Worm (Caenorhabditis elegans) whole organism, L4 larva: ENCODE results near the gene ZC21.6.

ENCODE experiments used
- R02D3.7 ChIP-seq: fragments of 150-350 bp; sonication (generic microtip); optimal IDR thresholded peaks from 3 replicates; lab custom pipeline; 2014; ENCODE audit warnings: missing biosample characterization, missing genetic modification characterization
- ces-1 ChIP-seq: fragments of 150-350 bp; sonication (generic microtip); optimal IDR thresholded peaks from 4 replicates; lab custom pipeline; 2014; ENCODE audit warnings: missing biosample characterization, missing genetic modification reagents, missing genetic modification characterization
- egl-27 ChIP-seq: sonication (generic microtip); optimal IDR thresholded peaks from 3 replicates; lab custom pipeline; 2017; ENCODE audit warnings: missing biosample characterization, missing genetic modification reagents, missing genetic modification characterization
- fos-1 ChIP-seq: fragments of 150-350 bp; optimal IDR thresholded peaks from 2 replicates; lab custom pipeline; 2014; ENCODE audit warnings: missing biosample characterization, missing genetic modification characterization
- madf-9 ChIP-seq: fragments of 200-800 bp; sonication (Bioruptor generic); conservative IDR thresholded peaks from 2 replicates; pipeline ENCODE4 v1.3.6; 2022; ENCODE audit warnings: missing genetic modification reagents, missing genetic modification characterization, missing compliant biosample characterization
- nhr-237 ChIP-seq: sonication (generic microtip); optimal IDR thresholded peaks from 2 replicates; lab custom pipeline; 2017; ENCODE audit warnings: missing biosample characterization, missing genetic modification characterization
- rbr-2 ChIP-seq: sonication (generic microtip); optimal IDR thresholded peaks from 2 replicates; lab custom pipeline; 2016; ENCODE audit warnings: missing genotype, missing genetic modification characterization, missing compliant biosample characterization
- sdz-12 ChIP-seq: fragments of 200-800 bp; sonication (Bioruptor generic); optimal IDR thresholded peaks from 2 replicates; lab custom pipeline; 2018; ENCODE audit warnings: mild to moderate bottlenecking, missing genetic modification characterization, missing compliant biosample characterization
- zip-2 ChIP-seq: fragments of 150-350 bp; optimal IDR thresholded peaks from 2 replicates; lab custom pipeline; 2014; ENCODE audit warnings: missing biosample characterization, missing genetic modification characterization

DNA sequence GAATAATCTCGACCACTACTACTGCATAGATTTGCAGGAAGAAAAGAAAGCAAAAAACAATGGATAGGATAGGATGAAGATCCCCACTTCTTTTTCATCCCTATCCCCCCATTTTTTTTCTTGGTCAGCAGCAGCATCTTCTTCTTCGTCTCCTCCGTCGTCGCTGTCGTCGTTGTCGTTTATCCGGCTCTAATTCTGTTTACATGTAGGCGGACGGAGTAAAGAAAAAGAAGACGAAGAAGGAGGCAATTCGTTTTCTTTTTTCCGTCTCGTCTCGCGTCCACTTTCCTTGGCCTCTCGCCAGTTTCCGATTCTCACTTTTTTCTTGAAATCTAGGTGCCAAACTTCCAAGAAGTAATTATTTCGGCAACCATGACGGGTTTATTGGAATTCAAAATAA lies 33.7 kb downstream of the ZC21.6 start:
- TF ChIP-seq madf-9 (GFP tag; lab: Robert Waterston, UW) (no peak), egl-27 (no peak), fos-1 (tag; lab: Kevin White, UChicago) (no peak), sdz-12 (GFP tag; lab: Kevin White, UChicago) (no peak), R02D3.7 (no peak), nhr-237 (tag; lab: Kevin White, UChicago) (no peak), zip-2 (no peak), ces-1 (no peak), rbr-2 (tag; lab: Kevin White, UChicago) (no peak)
